Worm (Caenorhabditis elegans): ENCODE data around the gene F52E1.9.

The F52E1.9 gene

DNA sequence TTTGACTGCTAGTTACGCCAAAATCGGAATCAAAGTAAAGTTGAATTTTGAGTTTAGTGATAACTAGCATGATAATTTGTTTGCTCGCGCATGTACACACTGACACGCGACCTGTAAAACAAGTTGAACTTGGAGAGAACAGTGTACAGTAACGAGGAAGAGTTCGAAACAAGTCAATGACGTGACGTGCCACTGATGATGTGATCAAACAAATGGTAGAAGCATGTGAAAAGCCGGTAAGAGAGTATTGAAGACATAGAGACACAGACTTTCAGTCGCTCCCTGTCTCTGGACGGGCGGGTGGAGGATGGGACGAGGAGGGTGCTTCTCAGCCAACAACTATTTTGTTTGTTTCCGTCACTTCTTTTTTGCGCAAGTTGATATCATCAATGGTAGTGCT lies 683 bp upstream of the F52E1.9 start (continued):
- TF ChIP-seq hlh-11 (tag; optimal IDR thresholded peaks at IDR 0.05) (peak; percentile 80), spr-3 (GFP tag; optimal IDR thresholded peaks at IDR 0.05) (no peak), tra-1 (GFP tag; IDR thresholded peaks at IDR 0.05) (0 out of 2 replicates have a peak, but pooled peaks have one; percentile 47), daf-8 (GFP tag; IDR thresholded peaks at IDR 0.05) (no peak), Y48G9A.11 (GFP tag; IDR thresholded peaks at IDR 0.05) (no peak), lsy-2 (tag; optimal IDR thresholded peaks at IDR 0.05) (no peak), hif-1 (tag; optimal IDR thresholded peaks at IDR 0.05) (peak in 1 of 2 experiments; percentile 35), jun-1 (tag; optimal IDR thresholded peaks at IDR 0.05) (no peak)

DNA sequence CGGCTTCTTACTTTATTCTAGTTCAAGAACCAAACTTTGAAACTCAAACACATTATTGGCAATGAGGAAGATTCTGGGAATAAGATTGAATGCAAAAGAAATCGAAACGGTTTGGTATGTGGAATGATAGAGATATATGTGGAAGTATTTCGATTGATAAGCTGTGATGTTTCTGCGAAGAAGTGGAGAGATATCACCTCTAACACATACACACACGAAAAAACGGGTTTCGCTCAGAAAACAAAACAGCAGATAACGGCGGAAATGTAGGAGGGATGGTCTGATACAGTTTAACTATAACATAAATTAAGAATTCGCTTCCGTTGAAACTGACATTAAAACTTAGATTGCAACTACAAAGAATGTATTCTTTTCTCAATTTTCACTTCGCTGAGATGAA lies 1.2 kb downstream of the F52E1.9 start:
- peak; percentile 52 for TF ChIP-seq nhr-28 (tag; optimal IDR thresholded peaks at IDR 0.05)
- no peak for TF ChIP-seq lir-3 (tag; optimal IDR thresholded peaks at IDR 0.05)
- no peak for TF ChIP-seq mxl-2 (GFP tag; conservative IDR thresholded peaks at IDR 0.05)
- peak in 1 of 2 experiments; percentile 45 for TF ChIP-seq unc-62 (GFP tag; optimal IDR thresholded peaks at IDR 0.05 in 1 of 2)
- TF ChIP-seq unc-62 (tag; optimal IDR thresholded peaks at IDR 0.05): no peak

DNA sequence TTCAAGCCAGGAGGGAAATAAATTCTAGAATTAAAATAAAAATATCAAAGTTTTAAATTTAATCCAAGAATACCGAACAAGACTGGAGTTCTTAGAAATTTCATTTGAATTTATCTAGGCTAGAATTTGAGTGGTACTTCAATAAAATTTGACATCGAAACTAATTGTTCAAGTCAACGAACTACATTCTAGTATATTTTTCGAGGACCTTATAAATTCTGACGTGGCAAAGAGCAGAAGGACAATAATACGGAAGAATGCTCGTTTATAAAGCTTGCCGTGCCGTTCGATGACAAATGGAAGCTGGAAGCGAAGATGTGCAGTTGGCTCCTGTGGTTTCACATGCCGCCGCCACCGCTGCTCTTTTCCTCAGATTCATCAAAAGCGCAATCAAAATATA lies 1.7 kb downstream of the F52E1.9 start:
- TF ChIP-seq spr-1 (tag; optimal IDR thresholded peaks at IDR 0.05) (no peak), vab-7 (GFP tag; IDR thresholded peaks at IDR 0.05) (no peak), aha-1 (tag) (peak; percentile 92), pha-4 (GFP tag; IDR thresholded peaks at IDR 0.05) (no peak), pha-4 (tag; optimal IDR thresholded peaks at IDR 0.05) (no peak), mxl-3 (GFP tag; optimal IDR thresholded peaks at IDR 0.05) (no peak)

DNA sequence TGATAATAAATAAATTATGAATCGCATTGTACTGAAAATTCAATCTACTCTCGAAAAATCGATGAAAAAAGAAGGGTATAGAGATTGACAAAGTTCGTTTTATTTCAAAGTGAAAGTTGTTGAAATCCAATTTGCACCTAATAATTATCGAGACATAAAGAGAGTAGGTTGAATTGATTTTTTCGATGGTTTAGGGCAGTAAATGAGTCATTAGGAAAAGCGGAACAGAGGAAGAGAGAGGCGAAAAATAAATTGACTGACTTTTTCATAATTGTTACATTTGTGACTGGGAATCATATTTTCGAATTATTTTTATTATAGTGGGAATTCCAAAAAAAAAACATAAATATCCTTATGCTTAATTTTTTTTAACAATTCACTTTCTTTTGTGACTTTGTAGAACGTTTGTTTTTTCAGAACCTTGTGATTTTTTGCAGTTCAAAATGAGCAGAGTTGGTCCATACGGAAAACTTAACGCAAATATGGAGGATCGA lies 8.1 kb downstream of the F52E1.9 start, which contains the start of the genes pho-6 and F52E1.3:
TSS of gene pho-6 (minus strand) at position 101 of the 494 bp plus-strand sequence.
TSS of gene F52E1.3 (plus strand) at position 444 of the 494 bp plus-strand sequence.
- TF ChIP-seq lin-1 (GFP tag; IDR thresholded peaks at IDR 0.05) (no peak), nhr-77 (tag; optimal IDR thresholded peaks at IDR 0.05) (no peak), attf-4 (tag; optimal IDR thresholded peaks at IDR 0.05) (no peak), ztf-7 (tag; optimal IDR thresholded peaks at IDR 0.05) (no peak), daf-19 (GFP tag; conservative IDR thresholded peaks at IDR 0.05) (no peak), Y75B8A.6 (GFP tag; IDR thresholded peaks at IDR 0.05) (no peak), arid-1 (GFP tag; conservative IDR thresholded peaks at IDR 0.05) (no peak), fkh-10 (GFP tag; optimal IDR thresholded peaks at IDR 0.05) (no peak), daf-12 (tag; optimal IDR thresholded peaks at IDR 0.05) (no peak), tra-1 (GFP tag; IDR thresholded peaks at IDR 0.05) (no peak), hmg-1.1 (GFP tag; IDR thresholded peaks at IDR 0.05) (no peak), Y105C5A.15 (GFP tag; IDR thresholded peaks at IDR 0.05) (no peak)

DNA sequence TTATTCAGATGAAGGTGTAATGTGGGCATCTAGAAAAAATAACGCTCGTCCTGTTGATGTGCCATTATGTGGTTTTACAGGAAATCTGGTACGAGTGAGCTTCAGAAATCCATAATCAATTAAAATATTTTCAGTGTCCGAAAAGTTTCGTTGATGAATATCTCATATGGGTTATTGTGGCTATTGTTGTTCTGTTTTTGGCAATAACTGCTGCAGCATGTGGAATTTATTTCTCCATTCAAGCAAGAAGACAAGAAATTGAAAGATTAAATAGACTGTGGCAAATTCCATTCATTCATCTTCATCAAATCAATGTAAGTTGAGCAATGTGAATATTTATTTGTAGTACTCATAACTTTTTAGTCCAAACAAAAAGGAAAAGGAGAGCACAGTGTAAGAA lies 13.2 kb downstream of the F52E1.9 start:
- TF ChIP-seq aha-1 (tag) (peak; percentile 95), nhr-237 (tag; optimal IDR thresholded peaks at IDR 0.05) (no peak), lin-39 (tag; optimal IDR thresholded peaks at IDR 0.05) (no peak)

DNA sequence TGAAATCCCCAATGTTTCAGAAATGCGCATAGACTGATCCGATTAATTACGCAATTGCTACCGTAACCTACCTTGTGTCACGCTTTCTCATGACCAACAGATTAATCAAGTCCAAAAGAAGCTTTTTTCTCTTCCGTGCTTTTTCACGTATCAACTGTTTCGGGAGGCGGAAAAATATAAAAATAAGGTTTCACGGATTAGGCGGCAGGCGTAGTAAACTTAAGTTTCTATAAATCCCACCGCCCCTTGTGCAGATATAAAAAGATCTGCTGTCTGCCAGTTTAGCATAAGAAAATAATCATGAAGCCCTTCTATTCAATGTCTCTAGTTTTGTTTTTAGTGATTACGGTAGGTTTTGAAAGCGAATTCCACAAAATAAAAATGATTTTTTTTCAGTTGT lies 15.4 kb downstream of the F52E1.9 start, which contains the start of gene gcy-7:
TSS of gene gcy-7 (plus strand) at position 301 of the 400 bp plus-strand sequence.
- TF ChIP-seq daf-16 (GFP tag; optimal IDR thresholded peaks at IDR 0.05): no peak
- no peak for TF ChIP-seq daf-16 (tag; optimal IDR thresholded peaks at IDR 0.05)
- TF ChIP-seq unc-62 (GFP tag; optimal IDR thresholded peaks at IDR 0.05 in 1 of 2): peak in 1 of 2 experiments; percentile 58
- TF ChIP-seq unc-62 (tag; optimal IDR thresholded peaks at IDR 0.05): no peak
